Fruit fly (Drosophila melanogaster): ENCODE data around the gene lush.

Gene lush

dm6 chr3L:19590422-19590821 is 15.5 kb downstream of the lush start, which contains the start of gene CG14100 (continued):
- TF ChIP-seq CG6683 (GFP tag; optimal IDR thresholded peaks at IDR 0.05): peak; percentile 99
- peak; percentile 100 for TF ChIP-seq Gug (GFP tag; IDR thresholded peaks at IDR 0.05)
- TF ChIP-seq danr (GFP tag; IDR thresholded peaks at IDR 0.05): peak; percentile 100
- TF ChIP-seq CG18599 (GFP tag; optimal IDR thresholded peaks at IDR 0.05): peak; percentile 100
- peak in 1 of 3 experiments; percentile 100 for TF ChIP-seq lola (GFP tag; optimal IDR thresholded peaks at IDR 0.05)
- TF ChIP-seq CG6272 (GFP tag; IDR thresholded peaks at IDR 0.05): peak; percentile 100
- TF ChIP-seq MESR4 (GFP tag; optimal IDR thresholded peaks at IDR 0.05): peak; percentile 100
- peak; percentile 100 for TF ChIP-seq tup (GFP tag; optimal IDR thresholded peaks at IDR 0.05)
- peak; percentile 100 for TF ChIP-seq al (GFP tag; IDR thresholded peaks at IDR 0.05)
- TF ChIP-seq ac (GFP tag; optimal IDR thresholded peaks at IDR 0.05): peak; percentile 100
- TF ChIP-seq CG17829 (tag; optimal IDR thresholded peaks at IDR 0.05): peak; percentile 100
- peak; percentile 100 for TF ChIP-seq CG13424 (tag; optimal IDR thresholded peaks at IDR 0.05)
- TF ChIP-seq CG3726 (GFP tag; IDR thresholded peaks at IDR 0.05): peak; percentile 100
- TF ChIP-seq CG7928 (GFP tag; optimal IDR thresholded peaks at IDR 0.05): peak; percentile 96
- TF ChIP-seq crol (GFP tag; IDR thresholded peaks at IDR 0.05): peak; percentile 96
- TF ChIP-seq CG15601 (tag; optimal IDR thresholded peaks at IDR 0.05): peak; percentile 100
- TF ChIP-seq her (GFP tag; optimal IDR thresholded peaks at IDR 0.05): peak; percentile 99
- TF ChIP-seq sd (tag; optimal IDR thresholded peaks at IDR 0.05): peak; percentile 100
- TF ChIP-seq CG10979 (tag; optimal IDR thresholded peaks at IDR 0.05): peak; percentile 100
- TF ChIP-seq CG16813 (GFP tag; IDR thresholded peaks at IDR 0.05; ENCODE audit: partially characterized antibody): no peak
- TF ChIP-seq wek (GFP tag; optimal IDR thresholded peaks at IDR 0.05): peak; percentile 100
- TF ChIP-seq vfl (GFP tag; optimal IDR thresholded peaks at IDR 0.05): peak; percentile 100
- peak; percentile 100 for TF ChIP-seq CG2875 (GFP tag; optimal IDR thresholded peaks at IDR 0.05)
- TF ChIP-seq NFAT (GFP tag; IDR thresholded peaks at IDR 0.05): peak; percentile 100
- peak; percentile 100 for TF ChIP-seq Usf (GFP tag; optimal IDR thresholded peaks at IDR 0.05)
- TF ChIP-seq CG12659 (GFP tag; optimal IDR thresholded peaks at IDR 0.05): peak; percentile 100
- peak; percentile 100 for TF ChIP-seq CG9817 (tag; optimal IDR thresholded peaks at IDR 0.05)
- peak; percentile 52 for TF ChIP-seq HLHmδ (GFP tag; optimal IDR thresholded peaks at IDR 0.05)
- peak; percentile 100 for TF ChIP-seq peb (GFP tag; IDR thresholded peaks at IDR 0.05)
- TF ChIP-seq zfh2 (GFP tag; optimal IDR thresholded peaks at IDR 0.05): peak; percentile 100
- peak; percentile 100 for TF ChIP-seq CG9932 (GFP tag; IDR thresholded peaks at IDR 0.05)
- peak; percentile 100 for TF ChIP-seq Dad (GFP tag; optimal IDR thresholded peaks at IDR 0.05)
- TF ChIP-seq row (GFP tag; IDR thresholded peaks at IDR 0.05): peak; percentile 100
- peak; percentile 100 for TF ChIP-seq E2f1 (GFP tag; IDR thresholded peaks at IDR 0.05)
- peak; percentile 100 for TF ChIP-seq chif (GFP tag; optimal IDR thresholded peaks at IDR 0.05)
- TF ChIP-seq sr (GFP tag; IDR thresholded peaks at IDR 0.05): peak; percentile 100
- peak; percentile 99 for TF ChIP-seq Myb (GFP tag; optimal IDR thresholded peaks at IDR 0.05)
- TF ChIP-seq mirr (GFP tag; optimal IDR thresholded peaks at IDR 0.05): peak; percentile 100
- peak; percentile 98 for TF ChIP-seq CG10274 (GFP tag; optimal IDR thresholded peaks at IDR 0.05)
- TF ChIP-seq CG10543 (GFP tag; optimal IDR thresholded peaks at IDR 0.05): peak; percentile 100
- TF ChIP-seq Abd-B (GFP tag; optimal IDR thresholded peaks at IDR 0.05): peak; percentile 100
- TF ChIP-seq CG12071 (GFP tag; optimal IDR thresholded peaks at IDR 0.05): peak; percentile 100
- TF ChIP-seq NK7.1 (GFP tag; optimal IDR thresholded peaks at IDR 0.05): peak; percentile 100
- TF ChIP-seq nom (GFP tag; optimal IDR thresholded peaks at IDR 0.05): peak; percentile 100
- peak; percentile 100 for TF ChIP-seq CG1233 (GFP tag; optimal IDR thresholded peaks at IDR 0.05)
- TF ChIP-seq CG42726 (GFP tag; IDR thresholded peaks at IDR 0.05; ENCODE audit: partially characterized antibody): peak; percentile 70; the same call in 1 of the 2 replicates
- peak; percentile 100 for TF ChIP-seq wor (GFP tag; IDR thresholded peaks at IDR 0.05)
- peak; percentile 99 for TF ChIP-seq CG3407 (GFP tag; optimal IDR thresholded peaks at IDR 0.05)
- peak; percentile 98 for TF ChIP-seq D19A (tag; optimal IDR thresholded peaks at IDR 0.05)
- TF ChIP-seq sens-2 (GFP tag; IDR thresholded peaks at IDR 0.05): peak; percentile 100
